Worm (Caenorhabditis elegans): ENCODE results near the gene unc-104.

The unc-104 gene

DNA sequence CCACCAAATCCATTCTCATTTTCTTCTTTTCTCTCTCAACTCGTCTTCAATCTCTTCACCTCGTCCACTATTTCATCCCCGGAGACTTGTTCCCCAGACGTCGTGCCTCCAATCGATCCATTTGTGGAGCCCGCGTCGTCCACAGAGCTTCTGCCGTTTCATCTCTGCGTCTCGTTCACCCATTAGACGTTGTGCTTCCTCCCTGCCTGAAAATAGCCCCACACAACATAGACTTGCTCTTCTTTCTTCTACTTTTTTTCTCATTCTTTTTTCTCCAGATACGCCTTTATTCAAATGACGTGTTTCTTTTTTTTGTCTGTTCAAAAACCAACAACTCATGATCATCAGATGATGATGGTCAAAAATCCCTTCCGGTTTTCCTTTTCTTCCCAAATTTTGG lies 1.8 kb upstream of the unc-104 start (continued):
- TF ChIP-seq nhr-71 (tag; optimal IDR thresholded peaks at IDR 0.05): peak; percentile 78
- TF ChIP-seq grh-1 (GFP tag; IDR thresholded peaks at IDR 0.05): no peak
- TF ChIP-seq fkh-8 (tag; optimal IDR thresholded peaks at IDR 0.05): peak; percentile 85
- peak; percentile 27 for TF ChIP-seq ces-1 (GFP tag; optimal IDR thresholded peaks at IDR 0.05)
- TF ChIP-seq elt-2 (tag; optimal IDR thresholded peaks at IDR 0.05): no peak
- TF ChIP-seq nhr-28 (tag; optimal IDR thresholded peaks at IDR 0.05): no peak
- TF ChIP-seq fos-1 (tag; optimal IDR thresholded peaks at IDR 0.05): no peak
- no peak for TF ChIP-seq sup-37 (GFP tag; optimal IDR thresholded peaks at IDR 0.05)
- TF ChIP-seq ceh-82 (tag; optimal IDR thresholded peaks at IDR 0.05): peak; percentile 45 to 64 (median 57)
- TF ChIP-seq egl-13 (tag; optimal IDR thresholded peaks at IDR 0.05): peak; percentile 55
- TF ChIP-seq nhr-237 (tag; optimal IDR thresholded peaks at IDR 0.05): no peak
- no peak for TF ChIP-seq nhr-77 (tag; optimal IDR thresholded peaks at IDR 0.05)
- no peak for TF ChIP-seq lir-3 (tag; optimal IDR thresholded peaks at IDR 0.05; ENCODE audit: poor library complexity)
- no peak for TF ChIP-seq elt-3 (tag; optimal IDR thresholded peaks at IDR 0.05)
- no peak for TF ChIP-seq C04F5.9 (tag; optimal IDR thresholded peaks at IDR 0.05)
- TF ChIP-seq Y116A8C.19 (tag; optimal IDR thresholded peaks at IDR 0.05; ENCODE audit: borderline replicate concordance): no peak
- no peak for TF ChIP-seq aha-1 (tag; optimal IDR thresholded peaks at IDR 0.05)
- TF ChIP-seq ztf-11 (tag; optimal IDR thresholded peaks at IDR 0.05): no peak
- no peak for TF ChIP-seq nhr-12 (tag; optimal IDR thresholded peaks at IDR 0.05)
- peak; percentile 65 for TF ChIP-seq tbx-2 (tag; optimal IDR thresholded peaks at IDR 0.05)
- no peak for TF ChIP-seq unc-30 (tag; optimal IDR thresholded peaks at IDR 0.05)
- peak; percentile 48 for TF ChIP-seq ceh-8 (GFP tag; optimal IDR thresholded peaks at IDR 0.05)
- peak; percentile 30 for TF ChIP-seq mep-1 (tag; optimal IDR thresholded peaks at IDR 0.05)
- no peak for TF ChIP-seq F16B12.6 (tag; optimal IDR thresholded peaks at IDR 0.05)
- TF ChIP-seq lin-14 (GFP tag; optimal IDR thresholded peaks at IDR 0.05): peak; percentile 94
- peak in 1 of 2 experiments; percentile 41 for TF ChIP-seq lin-35 (GFP tag; optimal IDR thresholded peaks at IDR 0.05)
- TF ChIP-seq unc-98 (GFP tag; IDR thresholded peaks at IDR 0.05): no peak
- TF ChIP-seq sox-4 (tag; optimal IDR thresholded peaks at IDR 0.05): no peak
- no peak for TF ChIP-seq blmp-1 (tag; optimal IDR thresholded peaks at IDR 0.05)
- peak; percentile 37 for TF ChIP-seq irx-1 (tag; optimal IDR thresholded peaks at IDR 0.05)
- no peak for TF ChIP-seq sptf-1 (tag; optimal IDR thresholded peaks at IDR 0.05)
- 0 out of 2 replicates have a peak, but pooled peaks have one; percentile 36 for TF ChIP-seq mab-9 (GFP tag; IDR thresholded peaks at IDR 0.05)
- TF ChIP-seq tlp-1 (tag; optimal IDR thresholded peaks at IDR 0.05): no peak
- TF ChIP-seq ztf-4 (tag; optimal IDR thresholded peaks at IDR 0.05): no peak
- TF ChIP-seq ets-5 (GFP tag; IDR thresholded peaks at IDR 0.05): no peak
- no peak for TF ChIP-seq ama-1 (optimal IDR thresholded peaks at IDR 0.05)
- no peak for TF ChIP-seq fkh-4 (tag; optimal IDR thresholded peaks at IDR 0.05; ENCODE audit: borderline replicate concordance)
- no peak for TF ChIP-seq zip-4 (GFP tag; optimal IDR thresholded peaks at IDR 0.05)
- no peak for TF ChIP-seq ceh-88 (GFP tag; IDR thresholded peaks at IDR 0.05)
- TF ChIP-seq pag-3 (tag; optimal IDR thresholded peaks at IDR 0.05; ENCODE audit: borderline replicate concordance, insufficient read depth): no peak
- no peak for TF ChIP-seq aly-2 (tag; optimal IDR thresholded peaks at IDR 0.05)
- TF ChIP-seq efl-1 (optimal IDR thresholded peaks at IDR 0.05): peak in 1 of 2 experiments; percentile 23
- no peak for TF ChIP-seq efl-1 (GFP tag; optimal IDR thresholded peaks at IDR 0.05 in 1 of 2)
- TF ChIP-seq dpl-1 (GFP tag; optimal IDR thresholded peaks at IDR 0.05): peak in 1 of 3 experiments; percentile 41
- peak; percentile 55 to 59 for TF ChIP-seq lsy-2 (tag; optimal IDR thresholded peaks at IDR 0.05)
- TF ChIP-seq ceh-63 (GFP tag; optimal IDR thresholded peaks at IDR 0.05): no peak
